Fruit fly (Drosophila melanogaster) whole organism, embryonic: ENCODE measurements around the gene CG9837.

ENCODE experiments used
- Bgb ChIP-seq: fragments of 200-800 bp; sonication (Bioruptor generic); IDR thresholded peaks from 2 replicates; pipeline ENCODE4 v1.3.6; 2022; ENCODE audit warnings: missing biosample characterization, missing genetic modification characterization; ENCODE audit not compliant: partially characterized antibody
- Bteb2 ChIP-seq: fragments of 200-800 bp; sonication (Bioruptor generic); optimal IDR thresholded peaks from 2 replicates; lab custom pipeline; 2016; ENCODE audit warnings: missing biosample characterization, missing genetic modification characterization
- CG11093 ChIP-seq: fragments of 200-800 bp; sonication (Bioruptor generic); IDR thresholded peaks from 3 replicates; pipeline ENCODE4 v1.3.6; 2022; ENCODE audit warnings: missing biosample characterization, missing genetic modification characterization
- CG11247 ChIP-seq: fragments of 200-800 bp; sonication (Bioruptor generic); IDR thresholded peaks from 2 replicates; pipeline ENCODE4 v1.3.6; 2022; ENCODE audit warnings: missing biosample characterization, missing genetic modification characterization
- CG12155 ChIP-seq: fragments of 200-800 bp; sonication (Bioruptor generic); optimal IDR thresholded peaks from 3 replicates; lab custom pipeline; 2016; ENCODE audit warnings: missing biosample characterization, missing genetic modification characterization
- CG1233 ChIP-seq: fragments of 200-800 bp; sonication (Bioruptor generic); optimal IDR thresholded peaks from 4 replicates; lab custom pipeline; 2018; ENCODE audit warnings: missing biosample characterization, mild to moderate bottlenecking, missing genetic modification characterization
- CG13624 ChIP-seq: fragments of 200-800 bp; sonication (Bioruptor generic); optimal IDR thresholded peaks from 2 replicates; lab custom pipeline; 2016; ENCODE audit warnings: missing biosample characterization, missing genetic modification characterization
- CG2199 ChIP-seq: fragments of 200-800 bp; sonication (Bioruptor generic); IDR thresholded peaks from 3 replicates; pipeline ENCODE4 v1.3.6; 2022; ENCODE audit warnings: missing biosample characterization, missing genetic modification characterization
- CG2678 ChIP-seq: fragments of 200-800 bp; sonication (Bioruptor generic); optimal IDR thresholded peaks from 3 replicates; lab custom pipeline; 2019; ENCODE audit warnings: missing biosample characterization, mild to moderate bottlenecking, missing genetic modification characterization, moderate library complexity
- CG31388 ChIP-seq: fragments of 200-800 bp; sonication (Bioruptor generic); optimal IDR thresholded peaks from 2 replicates; lab custom pipeline; 2016; ENCODE audit warnings: missing biosample characterization, missing genetic modification characterization
- CG31441 ChIP-seq: fragments of 200-800 bp; sonication (Bioruptor generic); IDR thresholded peaks from 2 replicates; pipeline ENCODE4 v1.3.6; 2022; ENCODE audit warnings: missing biosample characterization, missing genetic modification characterization
- CG33557 ChIP-seq: fragments of 200-800 bp; sonication (Bioruptor generic); optimal IDR thresholded peaks from 2 replicates; lab custom pipeline; 2019; ENCODE audit warnings: missing biosample characterization, mild to moderate bottlenecking, missing genetic modification characterization, moderate library complexity
- CG4282 ChIP-seq: fragments of 200-800 bp; sonication (Bioruptor generic); optimal IDR thresholded peaks from 2 replicates; lab custom pipeline; 2016; ENCODE audit warnings: missing biosample characterization, missing genetic modification characterization
- CG43689 ChIP-seq: fragments of 200-800 bp; sonication (Bioruptor generic); IDR thresholded peaks from 2 replicates; pipeline ENCODE4 v1.3.6; 2022; ENCODE audit warnings: missing biosample characterization, missing genetic modification characterization
- CG6272 ChIP-seq: fragments of 200-800 bp; sonication (Bioruptor generic); IDR thresholded peaks from 2 replicates; pipeline ENCODE4 v1.3.6; 2022; ENCODE audit warnings: missing biosample characterization, missing genetic modification characterization
- CG6791 ChIP-seq: fragments of 200-800 bp; sonication (Bioruptor generic); IDR thresholded peaks from 3 replicates; pipeline ENCODE4 v1.3.6; 2022; ENCODE audit warnings: missing biosample characterization, missing genetic modification characterization; ENCODE audit not compliant: partially characterized antibody
- CG7928 ChIP-seq: fragments of 200-800 bp; sonication (Bioruptor generic); optimal IDR thresholded peaks from 2 replicates; lab custom pipeline; 2017; ENCODE audit warnings: missing biosample characterization, mild to moderate bottlenecking, missing genetic modification characterization
- CG9797 ChIP-seq: fragments of 200-800 bp; sonication (Bioruptor generic); optimal IDR thresholded peaks from 3 replicates; lab custom pipeline; 2018; ENCODE audit warnings: missing biosample characterization, mild to moderate bottlenecking, missing genetic modification characterization
- CG9932 ChIP-seq: fragments of 200-800 bp; sonication (Bioruptor generic); IDR thresholded peaks from 2 replicates; pipeline ENCODE4 v1.3.6; 2022; ENCODE audit warnings: missing biosample characterization, missing genetic modification characterization
- D19B ChIP-seq: fragments of 200-800 bp; sonication (Bioruptor generic); optimal IDR thresholded peaks from 2 replicates; lab custom pipeline; 2017; ENCODE audit warnings: missing biosample characterization, mild to moderate bottlenecking, missing genetic modification characterization
- Dll ChIP-seq: fragments of 200-800 bp; sonication (Bioruptor generic); IDR thresholded peaks from 4 replicates; pipeline ENCODE4 v1.3.6; 2022; ENCODE audit warnings: missing biosample characterization, missing genetic modification characterization; ENCODE audit not compliant: partially characterized antibody
- Ets65A ChIP-seq: fragments of 200-800 bp; sonication (Bioruptor generic); peaks from one replicate; lab custom pipeline; 2016; ENCODE audit warnings: missing biosample characterization, missing genetic modification characterization
- Fer2 ChIP-seq: fragments of 200-800 bp; sonication (Bioruptor generic); optimal IDR thresholded peaks from 2 replicates; lab custom pipeline; 2018; ENCODE audit warnings: missing biosample characterization, mild to moderate bottlenecking, missing genetic modification characterization, moderate library complexity
- NK7.1 ChIP-seq: fragments of 200-800 bp; sonication (Bioruptor generic); optimal IDR thresholded peaks from 3 replicates; lab custom pipeline; 2016; ENCODE audit warnings: missing biosample characterization, missing genetic modification characterization
- Scr ChIP-seq: fragments of 200-800 bp; sonication (Bioruptor generic); IDR thresholded peaks from 2 replicates; pipeline ENCODE4 v1.3.6; 2022; ENCODE audit warnings: missing biosample characterization, missing genetic modification characterization; ENCODE audit not compliant: partially characterized antibody
- Sox100B ChIP-seq: fragments of 200-800 bp; sonication (Bioruptor generic); optimal IDR thresholded peaks from 3 replicates; lab custom pipeline; 2018; ENCODE audit warnings: missing biosample characterization, mild to moderate bottlenecking, missing genetic modification characterization
- Sox102F ChIP-seq: fragments of 200-800 bp; sonication (Bioruptor generic); optimal IDR thresholded peaks from 2 replicates; lab custom pipeline; 2018; ENCODE audit warnings: missing biosample characterization, mild to moderate bottlenecking, missing genetic modification characterization, moderate library complexity
- Spps ChIP-seq: fragments of 200-800 bp; sonication (Bioruptor generic); optimal IDR thresholded peaks from 2 replicates; lab custom pipeline; 2018; ENCODE audit warnings: missing biosample characterization, mild to moderate bottlenecking, missing genetic modification characterization
- Vsx1 ChIP-seq: fragments of 200-800 bp; sonication (Bioruptor generic); optimal IDR thresholded peaks from 2 replicates; lab custom pipeline; 2017; ENCODE audit warnings: missing biosample characterization, mild to moderate bottlenecking, missing genetic modification characterization, missing genetic modification reagents
- ara ChIP-seq: fragments of 200-800 bp; sonication (Bioruptor generic); IDR thresholded peaks from 2 replicates; pipeline ENCODE4 v1.3.6; 2022; ENCODE audit warnings: missing biosample characterization, missing genetic modification characterization
- cg ChIP-seq: fragments of 200-800 bp; sonication (Bioruptor generic); optimal IDR thresholded peaks from 3 replicates; lab custom pipeline; 2019; ENCODE audit warnings: missing biosample characterization, mild to moderate bottlenecking, missing genetic modification characterization, moderate library complexity
- chinmo ChIP-seq: fragments of 200-800 bp; sonication (Bioruptor generic); IDR thresholded peaks from 4 replicates; pipeline ENCODE4 v1.3.6; 2022; ENCODE audit warnings: missing biosample characterization, missing genetic modification characterization; ENCODE audit not compliant: partially characterized antibody
- da ChIP-seq: fragments of 200-800 bp; sonication (Bioruptor generic); optimal IDR thresholded peaks from 2 replicates; lab custom pipeline; 2016; ENCODE audit warnings: missing biosample characterization, missing genetic modification characterization
- danr ChIP-seq: fragments of 200-800 bp; sonication (Bioruptor generic); IDR thresholded peaks from 2 replicates; pipeline ENCODE4 v1.3.6; 2022; ENCODE audit warnings: missing biosample characterization, missing genetic modification characterization
- emc ChIP-seq: fragments of 200-800 bp; sonication (Bioruptor generic); optimal IDR thresholded peaks from 2 replicates; lab custom pipeline; 2016; ENCODE audit warnings: missing biosample characterization, missing genetic modification characterization
- ewg ChIP-seq: fragments of 200-800 bp; sonication (Bioruptor generic); optimal IDR thresholded peaks from 3 replicates; lab custom pipeline; 2017; ENCODE audit warnings: mild to moderate bottlenecking, missing biosample characterization, missing genetic modification reagents, missing genetic modification characterization
- fru ChIP-seq: fragments of >200 bp; optimal IDR thresholded peaks from 2 replicates; lab custom pipeline; 2017
- ftz-f1 ChIP-seq: fragments of 200-800 bp; sonication (Bioruptor generic); optimal IDR thresholded peaks from 2 replicates; lab custom pipeline; 2016; ENCODE audit warnings: missing biosample characterization, missing genetic modification characterization
- gro ChIP-seq: fragments of 200-800 bp; sonication (Bioruptor generic); optimal IDR thresholded peaks from 2 replicates; lab custom pipeline; 2016; ENCODE audit warnings: missing biosample characterization, missing genetic modification characterization
- gsb ChIP-seq: fragments of 200-800 bp; sonication (Bioruptor generic); IDR thresholded peaks from 2 replicates; pipeline ENCODE4 v1.3.6; 2022; ENCODE audit warnings: missing biosample characterization, missing genetic modification characterization
- her ChIP-seq: fragments of 200-800 bp; sonication (Bioruptor generic); optimal IDR thresholded peaks from 2 replicates; lab custom pipeline; 2016; ENCODE audit warnings: missing biosample characterization, missing genetic modification characterization
- lola ChIP-seq, 3 experiments: fragments of >200 bp in 2 of 3; fragments of 200-800 bp in 1 of 3; sonication (Bioruptor generic) in 1 of 3; optimal IDR thresholded peaks; 2 replicates each; lab custom pipeline; 2017 to 2019; ENCODE audit warnings: missing biosample characterization in 3 of 3, missing genetic modification characterization in 3 of 3, mild to moderate bottlenecking in 1 of 3, moderate library complexity in 1 of 3
- nmo ChIP-seq: fragments of 200-800 bp; sonication (Bioruptor generic); optimal IDR thresholded peaks from 2 replicates; lab custom pipeline; 2018; ENCODE audit warnings: missing biosample characterization, mild to moderate bottlenecking, missing genetic modification characterization, moderate library complexity
- pb ChIP-seq: fragments of 200-800 bp; sonication (Bioruptor generic); optimal IDR thresholded peaks from 3 replicates; lab custom pipeline; 2016; ENCODE audit warnings: missing biosample characterization, missing genetic modification characterization
- pum ChIP-seq: fragments of 200-800 bp; sonication (Bioruptor generic); optimal IDR thresholded peaks from 2 replicates; lab custom pipeline; 2016; ENCODE audit warnings: missing biosample characterization, missing genetic modification characterization
- rib ChIP-seq: fragments of 200-800 bp; sonication (Bioruptor generic); IDR thresholded peaks from 2 replicates; pipeline ENCODE4 v1.3.6; 2022; ENCODE audit warnings: missing biosample characterization, missing genetic modification characterization
- row ChIP-seq: fragments of 200-800 bp; sonication (Bioruptor generic); IDR thresholded peaks from 3 replicates; pipeline ENCODE4 v1.3.6; 2022; ENCODE audit warnings: missing biosample characterization, missing genetic modification characterization
- sens ChIP-seq: fragments of 200-800 bp; sonication (Bioruptor generic); peaks from one replicate; lab custom pipeline; 2016; ENCODE audit warnings: missing biosample characterization, missing genetic modification characterization
- so ChIP-seq: fragments of 200-800 bp; sonication (Bioruptor generic); IDR thresholded peaks from 3 replicates; pipeline ENCODE4 v1.3.6; 2022; ENCODE audit warnings: missing biosample characterization, missing genetic modification characterization
- usp ChIP-seq: fragments of >200 bp; optimal IDR thresholded peaks from 2 replicates; lab custom pipeline; 2017; ENCODE audit warnings: missing biosample characterization, missing genetic modification characterization
- wdn ChIP-seq: fragments of 200-800 bp; sonication (Bioruptor generic); IDR thresholded peaks from 2 replicates; pipeline ENCODE4 v1.3.6; 2022; ENCODE audit warnings: missing biosample characterization, missing genetic modification characterization

Gene CG9837

DNA sequence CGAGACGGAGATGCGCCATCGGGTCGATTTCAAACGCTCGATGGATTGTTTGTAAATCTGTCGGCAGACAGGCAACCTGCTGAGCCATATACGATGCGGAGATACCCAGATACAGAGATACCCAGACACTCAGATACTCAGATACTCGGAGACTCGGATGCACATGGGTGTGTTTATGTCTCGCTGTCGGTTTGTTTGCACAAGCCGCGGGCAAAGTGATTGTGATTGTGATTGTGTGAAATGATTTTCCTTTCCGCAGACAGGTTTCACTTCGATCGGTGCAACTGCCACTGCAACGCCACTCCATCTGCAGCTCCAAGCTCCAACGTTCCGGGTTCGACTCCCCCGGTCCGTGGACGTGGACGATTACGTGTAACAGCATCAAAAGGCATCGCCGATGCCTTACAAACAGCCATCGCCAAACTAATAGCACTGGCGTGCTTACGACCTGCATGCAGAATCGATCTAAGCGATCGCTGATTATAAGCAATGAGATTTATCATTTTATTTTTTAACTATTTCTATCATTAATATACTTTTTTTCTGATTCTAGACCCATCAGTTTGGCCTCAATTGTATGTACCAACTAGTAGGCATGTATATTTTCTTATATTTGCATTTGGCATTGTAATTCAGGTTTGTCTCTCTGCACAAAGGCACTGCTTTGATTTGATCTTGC lies 24.5 kb downstream of the CG9837 start (continued):
- TF ChIP-seq so (GFP tag; lab: Robert Waterston, UW) (peak; percentile 81), her (GFP tag; lab: Kevin White, UChicago) (no peak), rib (GFP tag; lab: Robert Waterston, UW) (no peak), Spps (tag; lab: Kevin White, UChicago) (peak; percentile 30), CG6791 (GFP tag; lab: Robert Waterston, UW) (0 out of 3 replicates have a peak, but pooled peaks have one; percentile 41), Ets65A (GFP tag; lab: Kevin White, UChicago) (no peak), CG2199 (GFP tag; lab: Robert Waterston, UW) (peak; percentile 100), CG2678 (peak; percentile 63), cg (no peak), NK7.1 (GFP tag; lab: Kevin White, UChicago) (no peak), pb (GFP tag; lab: Kevin White, UChicago) (no peak), Bgb (no peak), CG1233 (GFP tag; lab: Kevin White, UChicago) (peak; percentile 5), CG11247 (GFP tag; lab: Robert Waterston, UW) (peak; percentile 64), usp (no peak), ara (GFP tag; lab: Robert Waterston, UW) (peak; percentile 82), gro (GFP tag; lab: Kevin White, UChicago) (no peak), Bteb2 (GFP tag; lab: Kevin White, UChicago) (no peak), CG43689 (GFP tag; lab: Robert Waterston, UW) (peak; percentile 56), Dll (GFP tag; lab: Robert Waterston, UW) (no peak), ftz-f1 (GFP tag; lab: Kevin White, UChicago) (no peak), CG31441 (GFP tag; lab: Robert Waterston, UW) (peak; percentile 81), pum (GFP tag; lab: Kevin White, UChicago) (no peak), sens (GFP tag; lab: Kevin White, UChicago) (peak; percentile 86), CG12155 (no peak), CG7928 (GFP tag; lab: Kevin White, UChicago) (no peak), wdn (GFP tag; lab: Robert Waterston, UW) (0 out of 2 replicates have a peak, but pooled peaks have one; percentile 16), CG13624 (GFP tag; lab: Kevin White, UChicago) (no peak), CG4282 (GFP tag; lab: Kevin White, UChicago) (no peak), CG11093 (GFP tag; lab: Robert Waterston, UW) (peak; percentile 62; the same call in 1 of the 3 replicates), chinmo (no peak), D19B (GFP tag; lab: Kevin White, UChicago) (no peak), da (no peak), Fer2 (tag; lab: Kevin White, UChicago) (no peak), gsb (no peak), CG9797 (GFP tag; lab: Kevin White, UChicago) (no peak), Scr (GFP tag; lab: Robert Waterston, UW) (no peak), ewg (GFP tag; lab: Kevin White, UChicago) (no peak), CG9932 (no peak), Sox100B (GFP tag; lab: Kevin White, UChicago) (peak; percentile 54), Vsx1 (GFP tag; lab: Kevin White, UChicago) (peak; percentile 17), CG31388 (GFP tag; lab: Kevin White, UChicago) (no peak), nmo (GFP tag; lab: Kevin White, UChicago) (peak; percentile 61), fru (no peak), emc (GFP tag; lab: Kevin White, UChicago) (no peak), lola (GFP tag; optimal IDR thresholded peaks at IDR 0.05; lab: Kevin White, UChicago) (peak in 1 of 3 experiments; percentile 7), Sox102F (peak; percentile 67), CG6272 (GFP tag; lab: Robert Waterston, UW) (peak; percentile 31; the same call in 1 of the 2 replicates), row (GFP tag; lab: Robert Waterston, UW) (peak; percentile 52), CG33557 (no peak), danr (GFP tag; lab: Robert Waterston, UW) (peak; percentile 78)
